Fruit fly (Drosophila melanogaster): ENCODE data around the gene Nmt.

- TF ChIP-seq CG4318 (GFP tag; optimal IDR thresholded peaks at IDR 0.05) (no peak), Sox15 (GFP tag; optimal IDR thresholded peaks at IDR 0.05) (peak; percentile 76), Smox (GFP tag; optimal IDR thresholded peaks at IDR 0.05) (no peak), cyc (GFP tag; optimal IDR thresholded peaks at IDR 0.05) (peak; percentile 69), CG9139 (GFP tag; optimal IDR thresholded peaks at IDR 0.05) (no peak), Eip78C (GFP tag) (no peak), Ets96B (tag; optimal IDR thresholded peaks at IDR 0.05) (peak; percentile 65), CG6276 (GFP tag; optimal IDR thresholded peaks at IDR 0.05) (no peak), spab (GFP tag; optimal IDR thresholded peaks at IDR 0.05) (no peak), CG11762 (GFP tag; optimal IDR thresholded peaks at IDR 0.05; ENCODE audit: insufficient read depth) (peak; percentile 34)
These were observed 19.6 kb upstream of the Nmt start, which contains the start of the genes UbcE2M and Dhps for dm6 chr3L:8197779-8198279.

Measured in whole organism, prepupa.